Worm (Caenorhabditis elegans): ENCODE data around the gene C36C9.4.

DNA sequence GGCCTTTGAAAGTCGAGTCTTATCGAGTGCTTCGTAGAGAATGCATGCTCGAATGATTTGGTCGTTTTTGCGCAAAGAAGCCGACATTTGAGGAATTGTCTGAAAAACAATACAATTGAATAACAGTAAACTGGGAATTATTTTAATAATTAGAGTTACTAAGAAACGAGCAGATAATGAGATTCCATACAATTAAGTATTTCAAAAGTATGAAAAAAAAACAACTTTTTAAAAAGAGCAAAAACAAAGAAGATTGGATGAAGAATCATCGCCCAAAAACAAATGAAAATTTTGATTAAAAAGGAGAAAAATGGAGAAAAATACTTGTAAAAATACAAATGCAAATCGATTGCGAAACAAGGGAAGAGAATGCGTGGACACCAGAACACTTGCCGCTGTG lies 18.8 kb downstream of the C36C9.4 start, which contains the start of gene fbxa-170:
- no peak for TF ChIP-seq scrt-1 (GFP tag; IDR thresholded peaks at IDR 0.05)
- TF ChIP-seq flt-1 (GFP tag; IDR thresholded peaks at IDR 0.05): no peak
- no peak for TF ChIP-seq ama-1 (optimal IDR thresholded peaks at IDR 0.05)
- no peak for TF ChIP-seq sea-1 (GFP tag; conservative IDR thresholded peaks at IDR 0.05)
- TF ChIP-seq tbx-37 (GFP tag; conservative IDR thresholded peaks at IDR 0.05): no peak
- TF ChIP-seq F13C5.2 (tag; optimal IDR thresholded peaks at IDR 0.05): no peak
